Fruit fly (Drosophila melanogaster) whole organism, embryonic: Measurements from ENCODE around the gene Octbeta2R.
A peak's percentile ranks its signal among the peaks of the same experiment; 100 is the strongest.

ENCODE experiments used
- ATbp ChIP-seq: fragments of 200-800 bp; sonication (Bioruptor generic); optimal IDR thresholded peaks from 2 replicates; lab custom pipeline; 2017; ENCODE audit warnings: missing biosample characterization, mild to moderate bottlenecking, missing genetic modification characterization, missing genetic modification reagents
- CG10321 ChIP-seq: fragments of 200-800 bp; sonication (Bioruptor generic); IDR thresholded peaks from 2 replicates; pipeline ENCODE4 v1.3.6; 2022; ENCODE audit warnings: missing biosample characterization, missing genetic modification characterization
- CG13624 ChIP-seq: fragments of 200-800 bp; sonication (Bioruptor generic); optimal IDR thresholded peaks from 2 replicates; lab custom pipeline; 2016; ENCODE audit warnings: missing biosample characterization, missing genetic modification characterization
- CG14050 ChIP-seq: fragments of 200-800 bp; sonication (Bioruptor generic); IDR thresholded peaks from 3 replicates; pipeline ENCODE4 v1.3.6; 2022; ENCODE audit warnings: missing biosample characterization, missing genetic modification characterization
- CG16863 ChIP-seq: fragments of 200-800 bp; sonication (Bioruptor generic); optimal IDR thresholded peaks from 3 replicates; lab custom pipeline; 2016; ENCODE audit warnings: missing biosample characterization, missing genetic modification characterization
- CG17359 ChIP-seq: fragments of 200-800 bp; sonication (Bioruptor generic); optimal IDR thresholded peaks from 3 replicates; lab custom pipeline; 2018; ENCODE audit warnings: missing biosample characterization, mild to moderate bottlenecking, missing genetic modification characterization, moderate library complexity
- CG17361 ChIP-seq: fragments of 200-800 bp; sonication (Bioruptor generic); IDR thresholded peaks from 3 replicates; pipeline ENCODE4 v1.3.6; 2022; ENCODE audit warnings: missing biosample characterization, missing genetic modification characterization
- CG18011 ChIP-seq: fragments of 200-800 bp; sonication (Bioruptor generic); optimal IDR thresholded peaks from 2 replicates; lab custom pipeline; 2017; ENCODE audit warnings: missing biosample characterization, missing genetic modification characterization, mild to moderate bottlenecking, moderate library complexity, missing genotype
- CG2129 ChIP-seq: fragments of 200-800 bp; sonication (Bioruptor generic); IDR thresholded peaks from 2 replicates; pipeline ENCODE4 v1.3.6; 2022; ENCODE audit warnings: missing biosample characterization, missing genetic modification characterization; ENCODE audit not compliant: partially characterized antibody
- CG30020 ChIP-seq: fragments of 200-800 bp; optimal IDR thresholded peaks from 2 replicates; lab custom pipeline; 2019; ENCODE audit warnings: missing biosample characterization, mild to moderate bottlenecking, missing genetic modification characterization, moderate library complexity
- CG4820 ChIP-seq: fragments of 200-800 bp; sonication (Bioruptor generic); optimal IDR thresholded peaks from 3 replicates; lab custom pipeline; 2016; ENCODE audit warnings: missing biosample characterization, missing genetic modification characterization
- CG6654 ChIP-seq: fragments of 200-800 bp; sonication (Bioruptor generic); optimal IDR thresholded peaks from 2 replicates; lab custom pipeline; 2017; ENCODE audit warnings: missing biosample characterization, mild to moderate bottlenecking, missing genetic modification characterization
- CG6791 ChIP-seq: fragments of 200-800 bp; sonication (Bioruptor generic); IDR thresholded peaks from 3 replicates; pipeline ENCODE4 v1.3.6; 2022; ENCODE audit warnings: missing biosample characterization, missing genetic modification characterization; ENCODE audit not compliant: partially characterized antibody
- CG9932 ChIP-seq: fragments of 200-800 bp; sonication (Bioruptor generic); IDR thresholded peaks from 2 replicates; pipeline ENCODE4 v1.3.6; 2022; ENCODE audit warnings: missing biosample characterization, missing genetic modification characterization
- Camta ChIP-seq: fragments of 200-800 bp; sonication (Bioruptor generic); optimal IDR thresholded peaks from 2 replicates; lab custom pipeline; 2016; ENCODE audit warnings: missing biosample characterization, missing genetic modification characterization
- CoRest ChIP-seq: fragments of 200-800 bp; sonication (Bioruptor generic); optimal IDR thresholded peaks from 3 replicates; lab custom pipeline; 2018; ENCODE audit warnings: missing biosample characterization, mild to moderate bottlenecking, missing genetic modification characterization, moderate library complexity
- D19A ChIP-seq: fragments of 200-800 bp; optimal IDR thresholded peaks from 3 replicates; lab custom pipeline; 2019; ENCODE audit warnings: missing biosample characterization, mild to moderate bottlenecking, missing genetic modification characterization, moderate library complexity
- Gug ChIP-seq: fragments of 200-800 bp; sonication (Bioruptor generic); IDR thresholded peaks from 4 replicates; pipeline ENCODE4 v1.3.6; 2022; ENCODE audit warnings: missing biosample characterization, missing genetic modification characterization
- HLH3B ChIP-seq: fragments of 200-800 bp; sonication (Bioruptor generic); IDR thresholded peaks from 2 replicates; pipeline ENCODE4 v1.3.6; 2022; ENCODE audit warnings: missing biosample characterization, missing genetic modification characterization
- Lpt ChIP-seq: fragments of >200 bp; optimal IDR thresholded peaks from 2 replicates; lab custom pipeline; 2018; ENCODE audit warnings: missing biosample characterization, missing genetic modification characterization
- Ravus ChIP-seq: fragments of 200-800 bp; sonication (Bioruptor generic); IDR thresholded peaks from 2 replicates; pipeline ENCODE4 v1.3.6; 2022; ENCODE audit warnings: missing biosample characterization, missing genetic modification characterization
- Taf1 ChIP-seq: fragments of 200-800 bp; sonication (Bioruptor generic); IDR thresholded peaks from 2 replicates; pipeline ENCODE4 v1.3.6; 2022; ENCODE audit warnings: missing biosample characterization, missing genetic modification characterization
- Usf ChIP-seq: fragments of 200-800 bp; sonication (Bioruptor generic); optimal IDR thresholded peaks from 2 replicates; lab custom pipeline; 2017; ENCODE audit warnings: missing genotype, missing biosample characterization, missing genetic modification characterization
- Xrp1 ChIP-seq: fragments of 200-800 bp; sonication (Bioruptor generic); IDR thresholded peaks from 2 replicates; pipeline ENCODE4 v1.3.6; 2022; ENCODE audit warnings: missing biosample characterization, missing genetic modification characterization
- al ChIP-seq: fragments of 200-800 bp; sonication (Bioruptor generic); IDR thresholded peaks from 2 replicates; pipeline ENCODE4 v1.3.6; 2022; ENCODE audit warnings: missing biosample characterization, missing genetic modification characterization
- amos ChIP-seq: fragments of 200-800 bp; sonication (Bioruptor generic); IDR thresholded peaks from 2 replicates; pipeline ENCODE4 v1.3.6; 2022; ENCODE audit warnings: missing biosample characterization, missing genetic modification characterization; ENCODE audit not compliant: partially characterized antibody
- aop ChIP-seq: fragments of 200-800 bp; sonication (Bioruptor generic); IDR thresholded peaks from 2 replicates; pipeline ENCODE4 v1.3.6; 2022; ENCODE audit warnings: missing biosample characterization, missing genetic modification characterization
- az2 ChIP-seq: fragments of 200-800 bp; sonication (Bioruptor generic); optimal IDR thresholded peaks from 3 replicates; lab custom pipeline; 2016; ENCODE audit warnings: missing biosample characterization, missing genetic modification characterization
- bowl ChIP-seq: fragments of 200-800 bp; sonication (Bioruptor generic); IDR thresholded peaks from 2 replicates; pipeline ENCODE4 v1.3.6; 2022; ENCODE audit warnings: missing biosample characterization, missing genetic modification characterization
- chinmo ChIP-seq: fragments of 200-800 bp; sonication (Bioruptor generic); IDR thresholded peaks from 4 replicates; pipeline ENCODE4 v1.3.6; 2022; ENCODE audit warnings: missing biosample characterization, missing genetic modification characterization; ENCODE audit not compliant: partially characterized antibody
- chm ChIP-seq: fragments of 200-800 bp; sonication (Bioruptor generic); IDR thresholded peaks from 2 replicates; pipeline ENCODE4 v1.3.6; 2022; ENCODE audit warnings: missing biosample characterization, missing genetic modification characterization
- corto ChIP-seq: fragments of 200-800 bp; sonication (Bioruptor generic); optimal IDR thresholded peaks from 2 replicates; lab custom pipeline; 2016; ENCODE audit warnings: missing biosample characterization, mild to moderate bottlenecking, missing genetic modification characterization, moderate library complexity
- emc ChIP-seq: fragments of 200-800 bp; sonication (Bioruptor generic); optimal IDR thresholded peaks from 2 replicates; lab custom pipeline; 2016; ENCODE audit warnings: missing biosample characterization, missing genetic modification characterization
- grn ChIP-seq: fragments of 200-800 bp; sonication (Bioruptor generic); optimal IDR thresholded peaks from 3 replicates; lab custom pipeline; 2017; ENCODE audit warnings: missing biosample characterization, missing genetic modification characterization
- ind ChIP-seq: fragments of 200-800 bp; sonication (Bioruptor generic); optimal IDR thresholded peaks from 3 replicates; lab custom pipeline; 2016; ENCODE audit warnings: missing biosample characterization, missing genetic modification characterization
- insv ChIP-seq, 2 experiments: fragments of 200-800 bp; sonication (Bioruptor generic); optimal IDR thresholded peaks; 3 replicates each; lab custom pipeline; 2016 to 2018; ENCODE audit warnings: missing biosample characterization in 2 of 2, missing genetic modification characterization in 2 of 2
- jumu ChIP-seq: fragments of 200-800 bp; sonication (Bioruptor generic); optimal IDR thresholded peaks from 3 replicates; lab custom pipeline; 2016; ENCODE audit warnings: missing biosample characterization, missing genetic modification characterization
- lab ChIP-seq: fragments of 200-800 bp; sonication (Bioruptor generic); optimal IDR thresholded peaks from 3 replicates; lab custom pipeline; 2017; ENCODE audit warnings: missing biosample characterization, missing genetic modification characterization, mild to moderate bottlenecking, moderate library complexity, missing genetic modification reagents
- lilli ChIP-seq: fragments of 200-800 bp; sonication (Bioruptor generic); optimal IDR thresholded peaks from 3 replicates; lab custom pipeline; 2016; ENCODE audit warnings: missing biosample characterization, missing genetic modification characterization
- maf-S ChIP-seq: fragments of 200-800 bp; sonication (Bioruptor generic); optimal IDR thresholded peaks from 2 replicates; lab custom pipeline; 2016; ENCODE audit warnings: missing biosample characterization, missing genetic modification characterization
- nerfin-2 ChIP-seq: fragments of 200-800 bp; sonication (Bioruptor generic); IDR thresholded peaks from 2 replicates; pipeline ENCODE4 v1.3.6; 2022; ENCODE audit warnings: missing biosample characterization, missing genetic modification characterization; ENCODE audit not compliant: partially characterized antibody
- pfk ChIP-seq: fragments of 200-800 bp; sonication (Bioruptor generic); optimal IDR thresholded peaks from 2 replicates; lab custom pipeline; 2018; ENCODE audit warnings: missing biosample characterization, mild to moderate bottlenecking, missing genetic modification characterization, moderate library complexity
- phol ChIP-seq: fragments of 200-800 bp; sonication (Bioruptor generic); optimal IDR thresholded peaks from 3 replicates; lab custom pipeline; 2018; ENCODE audit warnings: missing biosample characterization, mild to moderate bottlenecking, missing genetic modification characterization, moderate library complexity
- pnt ChIP-seq: fragments of 200-800 bp; sonication (Bioruptor generic); optimal IDR thresholded peaks from 3 replicates; lab custom pipeline; 2016; ENCODE audit warnings: missing biosample characterization, missing genetic modification characterization
- psq ChIP-seq: fragments of 200-800 bp; sonication (Bioruptor generic); optimal IDR thresholded peaks from 2 replicates; lab custom pipeline; 2017; ENCODE audit warnings: missing biosample characterization, missing genetic modification characterization
- ranshi ChIP-seq: fragments of 200-800 bp; sonication (Bioruptor generic); IDR thresholded peaks from 2 replicates; pipeline ENCODE4 v1.3.6; 2022; ENCODE audit warnings: missing biosample characterization, missing genetic modification characterization
- ro ChIP-seq: fragments of 200-800 bp; sonication (Bioruptor generic); IDR thresholded peaks from 2 replicates; pipeline ENCODE4 v1.3.6; 2022; ENCODE audit warnings: missing biosample characterization, missing genetic modification characterization
- slbo ChIP-seq: fragments of 200-800 bp; sonication (Bioruptor generic); IDR thresholded peaks from 2 replicates; pipeline ENCODE4 v1.3.6; 2022; ENCODE audit warnings: missing biosample characterization, missing genetic modification characterization
- tna ChIP-seq: fragments of 200-800 bp; sonication (Bioruptor generic); IDR thresholded peaks from 2 replicates; pipeline ENCODE4 v1.3.6; 2022; ENCODE audit warnings: missing biosample characterization, missing genetic modification characterization; ENCODE audit not compliant: partially characterized antibody
- twi ChIP-seq: fragments of 200-800 bp; optimal IDR thresholded peaks from 2 replicates; lab custom pipeline; 2019; ENCODE audit warnings: missing biosample characterization, mild to moderate bottlenecking, missing genetic modification characterization, moderate library complexity
- vnd ChIP-seq: fragments of 200-800 bp; sonication (Bioruptor generic); IDR thresholded peaks from 3 replicates; pipeline ENCODE4 v1.3.6; 2022; ENCODE audit warnings: missing biosample characterization, missing genetic modification characterization; ENCODE audit not compliant: partially characterized antibody

Gene Octbeta2R

dm6 chr3R:12633059-12633458 is 37.5 kb upstream of the Octbeta2R start, which contains the start of gene CG18530:
CG18530 (plus strand) TSS chr3R:12633359.
- no peak for TF ChIP-seq D19A (tag; lab: Kevin White, UChicago)
- no peak for TF ChIP-seq aop
- no peak for TF ChIP-seq Taf1 (GFP tag; lab: Robert Waterston, UW)
- TF ChIP-seq psq (GFP tag; lab: Kevin White, UChicago) = no peak
- no peak for TF ChIP-seq corto (GFP tag; lab: Kevin White, UChicago)
- TF ChIP-seq CG6654 = no peak
- TF ChIP-seq Ravus (GFP tag; lab: Robert Waterston, UW) = no peak
- TF ChIP-seq CG14050 (GFP tag; lab: Robert Waterston, UW) = no peak
- no peak for TF ChIP-seq insv (GFP tag; optimal IDR thresholded peaks at IDR 0.05; lab: Kevin White, UChicago)
- no peak for TF ChIP-seq al
- no peak for TF ChIP-seq grn (GFP tag; lab: Kevin White, UChicago)
- TF ChIP-seq lab (GFP tag; lab: Kevin White, UChicago) = no peak
- TF ChIP-seq ranshi = no peak
- no peak for TF ChIP-seq CG10321
- no peak for TF ChIP-seq CG30020
- TF ChIP-seq maf-S (GFP tag; lab: Kevin White, UChicago) = no peak
- no peak for TF ChIP-seq pnt (GFP tag; lab: Kevin White, UChicago)
- no peak for TF ChIP-seq emc (GFP tag; lab: Kevin White, UChicago)

dm6 chr3R:12630369-12630768 is 34.8 kb upstream of the Octbeta2R start, which contains the start of gene Not10:
Not10 (plus strand) TSS chr3R:12630647.
- TF ChIP-seq lilli (peak; percentile 36), slbo (GFP tag; lab: Robert Waterston, UW) (peak; percentile 68), CG6791 (no peak), Gug (0 out of 4 replicates have a peak, but pooled peaks have one; percentile 22), CG18011 (GFP tag; lab: Kevin White, UChicago) (no peak), CG4820 (GFP tag; lab: Kevin White, UChicago) (peak; percentile 2), chm (GFP tag; lab: Robert Waterston, UW) (no peak), HLH3B (peak; percentile 35; the same call in 1 of the 2 replicates), CG2129 (GFP tag; lab: Robert Waterston, UW) (peak; percentile 52; the same call in 1 of the 2 replicates), bowl (GFP tag; lab: Robert Waterston, UW) (no peak), jumu (no peak), CoRest (tag; lab: Kevin White, UChicago) (peak; percentile 69), Camta (no peak), phol (peak; percentile 62), Xrp1 (0 out of 2 replicates have a peak, but pooled peaks have one; percentile 27), ro (GFP tag; lab: Robert Waterston, UW) (no peak), CG17361 (GFP tag; lab: Robert Waterston, UW) (peak; percentile 60), CG17359 (tag; lab: Kevin White, UChicago) (peak; percentile 23), CG13624 (no peak), ind (GFP tag; lab: Kevin White, UChicago) (peak; percentile 44), CG16863 (GFP tag; lab: Kevin White, UChicago) (no peak), Lpt (GFP tag; lab: Kevin White, UChicago) (no peak), pfk (GFP tag; lab: Kevin White, UChicago) (no peak), az2 (peak; percentile 49), tna (GFP tag; lab: Robert Waterston, UW) (no peak), chinmo (GFP tag; lab: Robert Waterston, UW) (no peak), twi (tag; lab: Kevin White, UChicago) (peak; percentile 14), CG9932 (GFP tag; lab: Robert Waterston, UW) (peak; percentile 74), Usf (no peak), amos (GFP tag; lab: Robert Waterston, UW) (peak; percentile 66), vnd (GFP tag; lab: Robert Waterston, UW) (peak; percentile 63; the same call in 2 of the 3 replicates), nerfin-2 (GFP tag; lab: Robert Waterston, UW) (no peak), ATbp (GFP tag; lab: Kevin White, UChicago) (no peak)
